Fruit fly (Drosophila melanogaster) whole organism, embryonic: ENCODE measurements around the gene ATPsynC.

ENCODE experiments used
- Asciz ChIP-seq: fragments of 200-800 bp; sonication (Bioruptor generic); optimal IDR thresholded peaks from 2 replicates; lab custom pipeline; 2017; ENCODE audit warnings: missing biosample characterization, mild to moderate bottlenecking, missing genetic modification characterization, missing genetic modification reagents
- Blimp-1 ChIP-seq: fragments of 200-800 bp; sonication (Bioruptor generic); optimal IDR thresholded peaks from 3 replicates; lab custom pipeline; 2018; ENCODE audit warnings: missing biosample characterization, missing genetic modification characterization, mild to moderate bottlenecking, moderate library complexity, missing genetic modification reagents
- CG1024 ChIP-seq: fragments of 200-800 bp; sonication (Bioruptor generic); IDR thresholded peaks from 2 replicates; pipeline ENCODE4 v1.3.6; 2022; ENCODE audit warnings: missing biosample characterization, missing genetic modification characterization
- CG11696 ChIP-seq: fragments of 200-800 bp; sonication (Bioruptor generic); IDR thresholded peaks from 2 replicates; pipeline ENCODE4 v1.3.6; 2022; ENCODE audit warnings: missing biosample characterization, missing genetic modification characterization
- CG1233 ChIP-seq: fragments of 200-800 bp; sonication (Bioruptor generic); optimal IDR thresholded peaks from 4 replicates; lab custom pipeline; 2018; ENCODE audit warnings: missing biosample characterization, mild to moderate bottlenecking, missing genetic modification characterization
- CG13296 ChIP-seq: fragments of 200-800 bp; sonication (Bioruptor generic); optimal IDR thresholded peaks from 3 replicates; lab custom pipeline; 2018; ENCODE audit warnings: missing biosample characterization, mild to moderate bottlenecking, missing genetic modification characterization
- CG17361 ChIP-seq: fragments of 200-800 bp; sonication (Bioruptor generic); IDR thresholded peaks from 3 replicates; pipeline ENCODE4 v1.3.6; 2022; ENCODE audit warnings: missing biosample characterization, missing genetic modification characterization
- CG18476 ChIP-seq: fragments of 200-800 bp; sonication (Bioruptor generic); optimal IDR thresholded peaks from 2 replicates; lab custom pipeline; 2016; ENCODE audit warnings: missing biosample characterization, mild to moderate bottlenecking, missing genetic modification characterization
- CG31224 ChIP-seq: fragments of 200-800 bp; sonication (Bioruptor generic); IDR thresholded peaks from 2 replicates; pipeline ENCODE4 v1.3.6; 2022; ENCODE audit warnings: missing biosample characterization, missing genetic modification characterization
- CG3163 ChIP-seq: fragments of 200-800 bp; sonication (Bioruptor generic); optimal IDR thresholded peaks from 3 replicates; lab custom pipeline; 2016; ENCODE audit warnings: missing biosample characterization, missing genetic modification characterization
- CG3407 ChIP-seq: fragments of 200-800 bp; sonication (Bioruptor generic); optimal IDR thresholded peaks from 2 replicates; lab custom pipeline; 2018; ENCODE audit warnings: missing biosample characterization, mild to moderate bottlenecking, missing genetic modification characterization
- CG4360 ChIP-seq: fragments of 200-800 bp; sonication (Bioruptor generic); IDR thresholded peaks from 2 replicates; pipeline ENCODE4 v1.3.6; 2022; ENCODE audit warnings: missing biosample characterization, missing genetic modification characterization
- CG5245 ChIP-seq: fragments of 200-800 bp; sonication (Bioruptor generic); optimal IDR thresholded peaks from 3 replicates; lab custom pipeline; 2016; ENCODE audit warnings: missing biosample characterization, missing genetic modification characterization
- CG5953 ChIP-seq: fragments of 200-800 bp; sonication (Bioruptor generic); IDR thresholded peaks from 2 replicates; pipeline ENCODE4 v1.3.6; 2022; ENCODE audit warnings: missing biosample characterization, missing genetic modification characterization
- CG6654 ChIP-seq: fragments of 200-800 bp; sonication (Bioruptor generic); optimal IDR thresholded peaks from 2 replicates; lab custom pipeline; 2017; ENCODE audit warnings: missing biosample characterization, mild to moderate bottlenecking, missing genetic modification characterization
- CG7372 ChIP-seq: fragments of 200-800 bp; sonication (Bioruptor generic); IDR thresholded peaks from 2 replicates; pipeline ENCODE4 v1.3.6; 2022; ENCODE audit warnings: missing biosample characterization, missing genetic modification characterization
- CG7556 ChIP-seq: fragments of 200-800 bp; sonication (Bioruptor generic); optimal IDR thresholded peaks from 2 replicates; lab custom pipeline; 2017; ENCODE audit warnings: missing biosample characterization, mild to moderate bottlenecking, missing genetic modification characterization
- CG8089 ChIP-seq: fragments of 200-800 bp; sonication (Bioruptor generic); optimal IDR thresholded peaks from 3 replicates; lab custom pipeline; 2016; ENCODE audit warnings: missing biosample characterization, missing genetic modification characterization
- CG9609 ChIP-seq: fragments of 200-800 bp; sonication (Bioruptor generic); optimal IDR thresholded peaks from 3 replicates; lab custom pipeline; 2016; ENCODE audit warnings: missing biosample characterization, missing genetic modification characterization
- CG9727 ChIP-seq: fragments of 200-800 bp; sonication (Bioruptor generic); optimal IDR thresholded peaks from 3 replicates; lab custom pipeline; 2017; ENCODE audit warnings: missing biosample characterization, mild to moderate bottlenecking, missing genetic modification characterization
- CG9817 ChIP-seq: fragments of 200-800 bp; sonication (Bioruptor generic); optimal IDR thresholded peaks from 2 replicates; lab custom pipeline; 2018; ENCODE audit warnings: missing biosample characterization, mild to moderate bottlenecking, missing genetic modification characterization, moderate library complexity
- CkIIα-i1 ChIP-seq: fragments of 200-800 bp; sonication (Bioruptor generic); IDR thresholded peaks from 2 replicates; pipeline ENCODE4 v1.3.6; 2022; ENCODE audit warnings: missing biosample characterization, missing genetic modification characterization
- CoRest ChIP-seq: fragments of 200-800 bp; sonication (Bioruptor generic); optimal IDR thresholded peaks from 3 replicates; lab custom pipeline; 2018; ENCODE audit warnings: missing biosample characterization, mild to moderate bottlenecking, missing genetic modification characterization, moderate library complexity
- Dp ChIP-seq: fragments of 200-800 bp; sonication (Bioruptor generic); optimal IDR thresholded peaks from 2 replicates; lab custom pipeline; 2018; ENCODE audit warnings: missing biosample characterization, mild to moderate bottlenecking, missing genetic modification characterization, moderate library complexity
- Gsc ChIP-seq: fragments of 200-800 bp; sonication (Bioruptor generic); IDR thresholded peaks from 2 replicates; pipeline ENCODE4 v1.3.6; 2022; ENCODE audit warnings: missing biosample characterization, missing genetic modification characterization
- H15 ChIP-seq: fragments of 200-800 bp; sonication (Bioruptor generic); IDR thresholded peaks from 3 replicates; pipeline ENCODE4 v1.3.6; 2022; ENCODE audit warnings: missing biosample characterization, missing genetic modification characterization
- Hey ChIP-seq: fragments of 200-800 bp; sonication (Bioruptor generic); optimal IDR thresholded peaks from 3 replicates; lab custom pipeline; 2018; ENCODE audit warnings: missing biosample characterization, mild to moderate bottlenecking, missing genetic modification characterization
- MBD-R2 ChIP-seq: fragments of 200-800 bp; sonication (Bioruptor generic); IDR thresholded peaks from 2 replicates; pipeline ENCODE4 v1.3.6; 2022; ENCODE audit warnings: missing biosample characterization, missing genetic modification characterization
- Neu2 ChIP-seq: fragments of 200-800 bp; sonication (Bioruptor generic); optimal IDR thresholded peaks from 3 replicates; lab custom pipeline; 2016; ENCODE audit warnings: missing biosample characterization, missing genetic modification characterization, borderline replicate concordance
- Oli ChIP-seq: fragments of 200-800 bp; sonication (Bioruptor generic); optimal IDR thresholded peaks from 2 replicates; lab custom pipeline; 2018; ENCODE audit warnings: missing biosample characterization, mild to moderate bottlenecking, missing genetic modification characterization, moderate library complexity
- Rfx ChIP-seq: fragments of 200-800 bp; sonication (Bioruptor generic); IDR thresholded peaks from 2 replicates; pipeline ENCODE4 v1.3.6; 2022; ENCODE audit warnings: missing biosample characterization, missing genetic modification characterization
- Rx ChIP-seq: fragments of 200-800 bp; sonication (Bioruptor generic); IDR thresholded peaks from 2 replicates; pipeline ENCODE4 v1.3.6; 2022; ENCODE audit warnings: missing biosample characterization, missing genetic modification characterization
- Side ChIP-seq: fragments of 200-800 bp; sonication (Bioruptor generic); optimal IDR thresholded peaks from 2 replicates; lab custom pipeline; 2016; ENCODE audit warnings: missing biosample characterization, missing genetic modification characterization
- Sry-δ ChIP-seq: fragments of 200-800 bp; sonication (Bioruptor generic); optimal IDR thresholded peaks from 2 replicates; lab custom pipeline; 2016; ENCODE audit warnings: missing biosample characterization, missing genetic modification characterization
- bowl ChIP-seq: fragments of 200-800 bp; sonication (Bioruptor generic); IDR thresholded peaks from 2 replicates; pipeline ENCODE4 v1.3.6; 2022; ENCODE audit warnings: missing biosample characterization, missing genetic modification characterization
- dan ChIP-seq: fragments of 200-800 bp; sonication (Bioruptor generic); IDR thresholded peaks from 2 replicates; pipeline ENCODE4 v1.3.6; 2022; ENCODE audit warnings: missing biosample characterization, missing genetic modification characterization
- dati ChIP-seq: fragments of 200-800 bp; sonication (Bioruptor generic); IDR thresholded peaks from 2 replicates; pipeline ENCODE4 v1.3.6; 2022; ENCODE audit warnings: missing biosample characterization, missing genetic modification characterization
- exex ChIP-seq: fragments of 200-800 bp; sonication (Bioruptor generic); optimal IDR thresholded peaks from 4 replicates; lab custom pipeline; 2018; ENCODE audit warnings: missing biosample characterization, mild to moderate bottlenecking, missing genetic modification characterization, moderate library complexity
- fd3F ChIP-seq: fragments of 200-800 bp; sonication (Bioruptor generic); optimal IDR thresholded peaks from 2 replicates; lab custom pipeline; 2018; ENCODE audit warnings: missing biosample characterization, mild to moderate bottlenecking, missing genetic modification characterization, moderate library complexity
- fru ChIP-seq: fragments of >200 bp; optimal IDR thresholded peaks from 2 replicates; lab custom pipeline; 2017
- fu2 ChIP-seq: fragments of 200-800 bp; sonication (Bioruptor generic); optimal IDR thresholded peaks from 2 replicates; lab custom pipeline; 2016; ENCODE audit warnings: missing biosample characterization, missing genetic modification characterization
- h ChIP-seq: fragments of >200 bp; optimal IDR thresholded peaks from 2 replicates; lab custom pipeline; 2017
- insv ChIP-seq, 2 experiments: fragments of 200-800 bp; sonication (Bioruptor generic); optimal IDR thresholded peaks; 3 replicates each; lab custom pipeline; 2016 to 2018; ENCODE audit warnings: missing biosample characterization in 2 of 2, missing genetic modification characterization in 2 of 2
- ken ChIP-seq: fragments of 200-800 bp; sonication (Bioruptor generic); IDR thresholded peaks from 3 replicates; pipeline ENCODE4 v1.3.6; 2022; ENCODE audit warnings: missing biosample characterization, missing genetic modification characterization
- lmd ChIP-seq: fragments of 200-800 bp; sonication (Bioruptor generic); IDR thresholded peaks from 2 replicates; pipeline ENCODE4 v1.3.6; 2022; ENCODE audit warnings: missing biosample characterization, missing genetic modification characterization
- nau ChIP-seq: fragments of 200-800 bp; sonication (Bioruptor generic); optimal IDR thresholded peaks from 3 replicates; lab custom pipeline; 2017; ENCODE audit warnings: missing biosample characterization, mild to moderate bottlenecking, missing genetic modification characterization, missing genetic modification reagents
- pita ChIP-seq: fragments of 200-800 bp; sonication (Bioruptor generic); optimal IDR thresholded peaks from 2 replicates; lab custom pipeline; 2017; ENCODE audit warnings: missing biosample characterization, mild to moderate bottlenecking, missing genetic modification characterization
- pum ChIP-seq: fragments of 200-800 bp; sonication (Bioruptor generic); optimal IDR thresholded peaks from 2 replicates; lab custom pipeline; 2016; ENCODE audit warnings: missing biosample characterization, missing genetic modification characterization
- pzg ChIP-seq: fragments of 200-800 bp; sonication (Bioruptor generic); optimal IDR thresholded peaks from 3 replicates; lab custom pipeline; 2018; ENCODE audit warnings: missing biosample characterization, mild to moderate bottlenecking, missing genetic modification characterization, moderate library complexity
- seq ChIP-seq: fragments of 200-800 bp; sonication (Bioruptor generic); IDR thresholded peaks from 2 replicates; pipeline ENCODE4 v1.3.6; 2022; ENCODE audit warnings: missing biosample characterization, missing genetic modification characterization
- slbo ChIP-seq: fragments of 200-800 bp; sonication (Bioruptor generic); IDR thresholded peaks from 2 replicates; pipeline ENCODE4 v1.3.6; 2022; ENCODE audit warnings: missing biosample characterization, missing genetic modification characterization
- so ChIP-seq: fragments of 200-800 bp; sonication (Bioruptor generic); IDR thresholded peaks from 3 replicates; pipeline ENCODE4 v1.3.6; 2022; ENCODE audit warnings: missing biosample characterization, missing genetic modification characterization
- wdn ChIP-seq: fragments of 200-800 bp; sonication (Bioruptor generic); IDR thresholded peaks from 2 replicates; pipeline ENCODE4 v1.3.6; 2022; ENCODE audit warnings: missing biosample characterization, missing genetic modification characterization

The ATPsynC gene

DNA sequence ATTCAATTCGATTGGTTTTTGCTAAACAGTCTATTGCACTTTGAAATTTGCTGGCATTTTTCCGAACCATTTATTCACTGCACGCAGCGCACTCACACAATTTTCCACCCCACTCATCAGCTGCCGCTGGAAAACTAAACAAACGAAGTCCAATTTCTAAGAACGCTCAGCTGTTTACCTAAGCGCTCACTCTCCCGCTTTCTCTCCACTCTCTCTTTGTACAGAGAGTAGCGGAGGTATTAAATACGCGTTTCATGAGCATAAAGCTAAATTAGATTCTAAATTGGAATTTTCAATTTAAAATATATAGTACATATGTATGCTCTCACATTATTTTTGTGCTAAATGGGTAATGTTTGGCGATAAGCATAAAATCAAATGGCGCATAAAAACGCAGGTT lies 50.5 kb downstream of the ATPsynC start, which contains the start of gene stops (continued):
- TF ChIP-seq CG5245 (no peak), CG7372 (no peak), CG3163 (GFP tag; lab: Kevin White, UChicago) (peak; percentile 26), dati (GFP tag; lab: Robert Waterston, UW) (no peak), Hey (tag; lab: Kevin White, UChicago) (no peak), Side (GFP tag; lab: Kevin White, UChicago) (no peak), Neu2 (GFP tag; lab: Kevin White, UChicago) (no peak), CG3407 (peak; percentile 71), CkIIα-i1 (GFP tag; lab: Robert Waterston, UW) (no peak), CG11696 (GFP tag; lab: Robert Waterston, UW) (no peak), CG9817 (tag; lab: Kevin White, UChicago) (no peak), slbo (GFP tag; lab: Robert Waterston, UW) (no peak), dan (GFP tag; lab: Robert Waterston, UW) (no peak), fd3F (GFP tag; lab: Kevin White, UChicago) (no peak), pita (GFP tag; lab: Kevin White, UChicago) (no peak), seq (peak; percentile 20; the same call in 1 of the 2 replicates), Asciz (GFP tag; lab: Kevin White, UChicago) (peak; percentile 69), CoRest (tag; lab: Kevin White, UChicago) (no peak), CG5953 (GFP tag; lab: Robert Waterston, UW) (0 out of 2 replicates have a peak, but pooled peaks have one; percentile 49), nau (GFP tag; lab: Kevin White, UChicago) (peak; percentile 33), Rfx (GFP tag; lab: Robert Waterston, UW) (0 out of 2 replicates have a peak, but pooled peaks have one; percentile 25), fru (lab: Kevin White, UChicago) (no peak), CG31224 (GFP tag; lab: Robert Waterston, UW) (no peak), fu2 (GFP tag; lab: Kevin White, UChicago) (no peak), pzg (GFP tag; lab: Kevin White, UChicago) (no peak), h (lab: Kevin White, UChicago) (no peak), Dp (GFP tag; lab: Kevin White, UChicago) (no peak), Sry-δ (GFP tag; lab: Kevin White, UChicago) (no peak), Blimp-1 (GFP tag; lab: Kevin White, UChicago) (no peak), CG18476 (GFP tag; lab: Kevin White, UChicago) (peak; percentile 43), CG4360 (GFP tag; lab: Robert Waterston, UW) (peak; percentile 31; the same call in 1 of the 2 replicates), wdn (GFP tag; lab: Robert Waterston, UW) (no peak), insv (GFP tag; optimal IDR thresholded peaks at IDR 0.05; lab: Kevin White, UChicago) (no peak), CG7556 (peak; percentile 10), Gsc (no peak), exex (no peak), so (GFP tag; lab: Robert Waterston, UW) (no peak), CG1024 (peak; percentile 44; the same call in 1 of the 2 replicates), CG9727 (GFP tag; lab: Kevin White, UChicago) (peak; percentile 41), H15 (GFP tag; lab: Robert Waterston, UW) (no peak), bowl (GFP tag; lab: Robert Waterston, UW) (no peak), pum (GFP tag; lab: Kevin White, UChicago) (no peak), MBD-R2 (GFP tag; lab: Robert Waterston, UW) (no peak; the same call in 1 of the 2 replicates), Rx (GFP tag; lab: Robert Waterston, UW) (no peak), CG1233 (GFP tag; lab: Kevin White, UChicago) (peak; percentile 87), CG13296 (GFP tag; lab: Kevin White, UChicago) (no peak), Oli (tag; lab: Kevin White, UChicago) (no peak), CG6654 (GFP tag; lab: Kevin White, UChicago) (no peak), CG17361 (no peak), CG8089 (GFP tag; lab: Kevin White, UChicago) (peak; percentile 31), lmd (GFP tag; lab: Robert Waterston, UW) (no peak), CG9609 (GFP tag; lab: Kevin White, UChicago) (no peak), ken (GFP tag; lab: Robert Waterston, UW) (no peak)
